Worm (Caenorhabditis elegans): Measurements from ENCODE around the gene epac-1.

The epac-1 gene

ce11 chrIII:10186160-10186559 lies 2.9 kb upstream of the epac-1 start, which contains the start of gene unc-47:
unc-47 (minus strand) TSS chrIII:10186260.
- no peak for TF ChIP-seq tra-4 (tag; optimal IDR thresholded peaks at IDR 0.05)
- TF ChIP-seq pes-1 (GFP tag; IDR thresholded peaks at IDR 0.05), result no peak
- no peak for TF ChIP-seq ama-1 (optimal IDR thresholded peaks at IDR 0.05)
- TF ChIP-seq ceh-36 (tag; optimal IDR thresholded peaks at IDR 0.05), result no peak
- no peak for TF ChIP-seq scrt-1 (GFP tag; IDR thresholded peaks at IDR 0.05)
- no peak for TF ChIP-seq sea-1 (GFP tag; conservative IDR thresholded peaks at IDR 0.05)
- no peak for TF ChIP-seq flt-1 (GFP tag; IDR thresholded peaks at IDR 0.05)
- TF ChIP-seq tbx-37 (GFP tag; conservative IDR thresholded peaks at IDR 0.05), result no peak
- no peak for TF ChIP-seq ets-7 (tag; optimal IDR thresholded peaks at IDR 0.05)
- no peak for TF ChIP-seq F13C5.2 (tag; optimal IDR thresholded peaks at IDR 0.05)
- TF ChIP-seq aly-1 (tag; optimal IDR thresholded peaks at IDR 0.05), result no peak
- TF ChIP-seq ceh-13 (GFP tag; optimal IDR thresholded peaks at IDR 0.05), result no peak
- no peak for TF ChIP-seq hmg-4 (GFP tag; optimal IDR thresholded peaks at IDR 0.05)
- no peak for TF ChIP-seq B0310.2 (tag; optimal IDR thresholded peaks at IDR 0.05)
- TF ChIP-seq hnd-1 (tag; optimal IDR thresholded peaks at IDR 0.05), result no peak
- no peak for TF ChIP-seq hmbx-1 (tag; optimal IDR thresholded peaks at IDR 0.05)

- TF ChIP-seq sea-1 (GFP tag; conservative IDR thresholded peaks at IDR 0.05) (no peak), hmbx-1 (tag; optimal IDR thresholded peaks at IDR 0.05) (no peak), F13C5.2 (tag; optimal IDR thresholded peaks at IDR 0.05) (no peak), ceh-13 (GFP tag; optimal IDR thresholded peaks at IDR 0.05) (no peak), hmg-4 (GFP tag; optimal IDR thresholded peaks at IDR 0.05) (no peak), ceh-36 (tag; optimal IDR thresholded peaks at IDR 0.05) (no peak), scrt-1 (GFP tag; IDR thresholded peaks at IDR 0.05) (no peak), tbx-11 (GFP tag; IDR thresholded peaks at IDR 0.05) (no peak), tra-4 (tag; optimal IDR thresholded peaks at IDR 0.05) (no peak), flt-1 (GFP tag; IDR thresholded peaks at IDR 0.05) (no peak), ets-7 (tag; optimal IDR thresholded peaks at IDR 0.05) (no peak)
Observed at ce11 chrIII:10187840-10188239, 1.2 kb upstream of the epac-1 start.

ce11 chrIII:10194569-10194968 lies 5.6 kb downstream of the epac-1 start:
- no peak for TF ChIP-seq hmg-4 (GFP tag; optimal IDR thresholded peaks at IDR 0.05)

ce11 chrIII:10195911-10196310 lies 6.9 kb downstream of the epac-1 start:
- TF ChIP-seq tbx-11 (GFP tag; IDR thresholded peaks at IDR 0.05) (no peak), ceh-13 (GFP tag; optimal IDR thresholded peaks at IDR 0.05) (no peak), hmbx-1 (tag; optimal IDR thresholded peaks at IDR 0.05) (no peak), B0310.2 (tag; optimal IDR thresholded peaks at IDR 0.05) (no peak), ets-7 (tag; optimal IDR thresholded peaks at IDR 0.05) (no peak), hmg-4 (GFP tag; optimal IDR thresholded peaks at IDR 0.05) (no peak), sea-1 (GFP tag; conservative IDR thresholded peaks at IDR 0.05) (no peak)

ce11 chrIII:10196796-10197195 lies 7.8 kb downstream of the epac-1 start:
- TF ChIP-seq tbx-37 (GFP tag; conservative IDR thresholded peaks at IDR 0.05) (no peak), flt-1 (GFP tag; IDR thresholded peaks at IDR 0.05) (no peak), sea-1 (GFP tag; conservative IDR thresholded peaks at IDR 0.05) (no peak), tra-4 (tag; optimal IDR thresholded peaks at IDR 0.05) (no peak), ceh-13 (GFP tag; optimal IDR thresholded peaks at IDR 0.05) (no peak), B0310.2 (tag; optimal IDR thresholded peaks at IDR 0.05) (no peak), pes-1 (GFP tag; IDR thresholded peaks at IDR 0.05) (no peak), hmg-4 (GFP tag; optimal IDR thresholded peaks at IDR 0.05) (no peak), aly-1 (tag; optimal IDR thresholded peaks at IDR 0.05) (no peak), ceh-36 (tag; optimal IDR thresholded peaks at IDR 0.05) (no peak), tbx-11 (GFP tag; IDR thresholded peaks at IDR 0.05) (no peak), ama-1 (optimal IDR thresholded peaks at IDR 0.05) (no peak), hnd-1 (tag; optimal IDR thresholded peaks at IDR 0.05) (no peak), ets-7 (tag; optimal IDR thresholded peaks at IDR 0.05) (no peak)

- TF ChIP-seq F13C5.2 (tag; optimal IDR thresholded peaks at IDR 0.05) (no peak), ceh-13 (GFP tag; optimal IDR thresholded peaks at IDR 0.05) (no peak), scrt-1 (GFP tag; IDR thresholded peaks at IDR 0.05) (no peak), hnd-1 (tag; optimal IDR thresholded peaks at IDR 0.05) (no peak), hmbx-1 (tag; optimal IDR thresholded peaks at IDR 0.05) (no peak), ceh-36 (tag; optimal IDR thresholded peaks at IDR 0.05) (no peak), pes-1 (GFP tag; IDR thresholded peaks at IDR 0.05) (no peak), tra-4 (tag; optimal IDR thresholded peaks at IDR 0.05) (no peak), hmg-4 (GFP tag; optimal IDR thresholded peaks at IDR 0.05) (no peak), aly-1 (tag; optimal IDR thresholded peaks at IDR 0.05) (no peak), tbx-11 (GFP tag; IDR thresholded peaks at IDR 0.05) (no peak), sea-1 (GFP tag; conservative IDR thresholded peaks at IDR 0.05) (no peak), ets-7 (tag; optimal IDR thresholded peaks at IDR 0.05) (no peak), tbx-37 (GFP tag; conservative IDR thresholded peaks at IDR 0.05) (no peak), flt-1 (GFP tag; IDR thresholded peaks at IDR 0.05) (no peak), ama-1 (optimal IDR thresholded peaks at IDR 0.05) (no peak), B0310.2 (tag; optimal IDR thresholded peaks at IDR 0.05) (no peak)
Observed at ce11 chrIII:10197416-10197815, 8.4 kb downstream of the epac-1 start, which contains the start of gene dod-6. dod-6 (plus strand) TSS chrIII:10197716.

- no peak for TF ChIP-seq scrt-1 (GFP tag; IDR thresholded peaks at IDR 0.05)
- no peak for TF ChIP-seq ets-7 (tag; optimal IDR thresholded peaks at IDR 0.05)
- TF ChIP-seq aly-1 (tag; optimal IDR thresholded peaks at IDR 0.05), result no peak
- TF ChIP-seq tbx-11 (GFP tag; IDR thresholded peaks at IDR 0.05), result no peak
- no peak for TF ChIP-seq hnd-1 (tag; optimal IDR thresholded peaks at IDR 0.05)
- TF ChIP-seq tra-4 (tag; optimal IDR thresholded peaks at IDR 0.05), result no peak
- no peak for TF ChIP-seq F13C5.2 (tag; optimal IDR thresholded peaks at IDR 0.05)
- TF ChIP-seq hmg-4 (GFP tag; optimal IDR thresholded peaks at IDR 0.05), result no peak
- no peak for TF ChIP-seq sea-1 (GFP tag; conservative IDR thresholded peaks at IDR 0.05)
- TF ChIP-seq B0310.2 (tag; optimal IDR thresholded peaks at IDR 0.05), result no peak
- no peak for TF ChIP-seq ceh-36 (tag; optimal IDR thresholded peaks at IDR 0.05)
- no peak for TF ChIP-seq ama-1 (optimal IDR thresholded peaks at IDR 0.05)
- TF ChIP-seq ceh-13 (GFP tag; optimal IDR thresholded peaks at IDR 0.05), result no peak
Observed at ce11 chrIII:10199052-10199451, 10.0 kb downstream of the epac-1 start, which contains the start of gene T20G5.8. T20G5.8 (plus strand) TSS chrIII:10199352.

ce11 chrIII:10201235-10201634 lies 12.2 kb downstream of the epac-1 start, which contains the start of the genes T20G5.13 and T20G5.12:
T20G5.13 (minus strand) TSS chrIII:10201335.
T20G5.12 (plus strand) TSS chrIII:10201604.
- TF ChIP-seq sea-1 (GFP tag; conservative IDR thresholded peaks at IDR 0.05) (no peak), hmg-4 (GFP tag; optimal IDR thresholded peaks at IDR 0.05) (no peak), F13C5.2 (tag; optimal IDR thresholded peaks at IDR 0.05) (no peak), aly-1 (tag; optimal IDR thresholded peaks at IDR 0.05) (no peak), scrt-1 (GFP tag; IDR thresholded peaks at IDR 0.05) (no peak), flt-1 (GFP tag; IDR thresholded peaks at IDR 0.05) (no peak), ceh-13 (GFP tag; optimal IDR thresholded peaks at IDR 0.05) (no peak), ets-7 (tag; optimal IDR thresholded peaks at IDR 0.05) (no peak), ceh-36 (tag; optimal IDR thresholded peaks at IDR 0.05) (no peak), hnd-1 (tag; optimal IDR thresholded peaks at IDR 0.05) (no peak), tra-4 (tag; optimal IDR thresholded peaks at IDR 0.05) (no peak), pes-1 (GFP tag; IDR thresholded peaks at IDR 0.05) (no peak)
